Worm (Caenorhabditis elegans) whole organism, L4 larva: ENCODE results near the gene irld-62.

Source experiments
- F49E8.2 ChIP-seq: sonication (generic microtip); optimal IDR thresholded peaks from 2 replicates; lab custom pipeline; 2016; ENCODE audit warnings: missing compliant biosample characterization, mild to moderate bottlenecking, missing genetic modification characterization, borderline replicate concordance
- T20F7.1 ChIP-seq: fragments of 200-800 bp; sonication (Bioruptor generic); optimal IDR thresholded peaks from 2 replicates; lab custom pipeline; 2018; ENCODE audit warnings: mild to moderate bottlenecking, missing genetic modification characterization, missing compliant biosample characterization
- Y48G9A.11 ChIP-seq: fragments of 200-800 bp; sonication (Bioruptor generic); IDR thresholded peaks from 2 replicates; pipeline ENCODE4 v1.3.6; 2022; ENCODE audit warnings: missing genetic modification reagents, missing genetic modification characterization, missing compliant biosample characterization
- Y5F2A.4 ChIP-seq: fragments of 200-800 bp; sonication (Bioruptor generic); optimal IDR thresholded peaks from 2 replicates; lab custom pipeline; 2018; ENCODE audit warnings: mild to moderate bottlenecking, missing genetic modification characterization, missing compliant biosample characterization
- Y75B8A.6 ChIP-seq: fragments of 200-800 bp; sonication (Bioruptor generic); IDR thresholded peaks from 2 replicates; pipeline ENCODE4 v1.3.6; 2022; ENCODE audit warnings: missing genetic modification reagents, missing genetic modification characterization, missing compliant biosample characterization
- ama-1 ChIP-seq: fragments of 150-350 bp; optimal IDR thresholded peaks from 2 replicates; lab custom pipeline; 2014; ENCODE audit warnings: inconsistent platforms, mixed read lengths
- arid-1 ChIP-seq: fragments of 200-800 bp; sonication (Bioruptor generic); conservative IDR thresholded peaks from 2 replicates; pipeline ENCODE4 v1.3.6; 2022; ENCODE audit warnings: missing genetic modification reagents, missing genetic modification characterization, missing compliant biosample characterization
- ceh-82 ChIP-seq: sonication (generic microtip); optimal IDR thresholded peaks from 2 replicates; lab custom pipeline; 2017; ENCODE audit warnings: missing biosample characterization, missing genetic modification characterization
- cey-2 ChIP-seq: sonication (generic microtip); optimal IDR thresholded peaks from 3 replicates; lab custom pipeline; 2017; ENCODE audit warnings: missing genetic modification characterization, mild to moderate bottlenecking, missing compliant biosample characterization, antibody characterized with exemption, borderline replicate concordance; ENCODE audit not compliant: insufficient read depth
- daf-16 ChIP-seq, 3 experiments: sonication (generic microtip); optimal IDR thresholded peaks; 2 replicates each; lab custom pipeline; 2016 to 2017; ENCODE audit warnings: missing genetic modification characterization in 3 of 3, missing genetic modification reagents in 3 of 3, mild to moderate bottlenecking in 2 of 3, missing compliant biosample characterization in 2 of 3, missing biosample characterization in 1 of 3, moderate library complexity in 1 of 3
- dmd-9 ChIP-seq: fragments of 200-800 bp; sonication (Bioruptor generic); IDR thresholded peaks from 2 replicates; pipeline ENCODE4 v1.3.6; 2022; ENCODE audit warnings: missing genetic modification reagents, missing genetic modification characterization, missing compliant biosample characterization
- duxl-1 ChIP-seq: sonication (generic microtip); optimal IDR thresholded peaks from 2 replicates; lab custom pipeline; 2016; ENCODE audit warnings: mild to moderate bottlenecking, missing genetic modification characterization, moderate library complexity, missing compliant biosample characterization; ENCODE audit not compliant: poor library complexity
- egl-27 ChIP-seq: sonication (generic microtip); optimal IDR thresholded peaks from 3 replicates; lab custom pipeline; 2017; ENCODE audit warnings: missing biosample characterization, missing genetic modification reagents, missing genetic modification characterization
- egl-43 ChIP-seq: fragments of 200-800 bp; sonication (Bioruptor generic); IDR thresholded peaks from 2 replicates; pipeline ENCODE4 v1.3.6; 2022; ENCODE audit warnings: missing genetic modification reagents, missing genetic modification characterization, missing compliant biosample characterization
- fkh-10 ChIP-seq: fragments of 150-350 bp; optimal IDR thresholded peaks from 2 replicates; lab custom pipeline; 2014; ENCODE audit warnings: missing biosample characterization, missing genetic modification reagents, missing genetic modification characterization
- fos-1 ChIP-seq: fragments of 150-350 bp; optimal IDR thresholded peaks from 2 replicates; lab custom pipeline; 2014; ENCODE audit warnings: missing biosample characterization, missing genetic modification characterization
- mxl-2 ChIP-seq: fragments of 200-800 bp; sonication (Bioruptor generic); conservative IDR thresholded peaks from 2 replicates; pipeline ENCODE4 v1.3.6; 2022; ENCODE audit warnings: missing genetic modification reagents, missing genetic modification characterization, missing compliant biosample characterization
- mxl-3 ChIP-seq: fragments of 200-800 bp; sonication (Bioruptor generic); optimal IDR thresholded peaks from 2 replicates; lab custom pipeline; 2018; ENCODE audit warnings: mild to moderate bottlenecking, missing genetic modification characterization, missing compliant biosample characterization
- nhr-102 ChIP-seq: sonication (generic microtip); optimal IDR thresholded peaks from 2 replicates; lab custom pipeline; 2016; ENCODE audit warnings: mild to moderate bottlenecking, missing genetic modification characterization, moderate library complexity, missing compliant biosample characterization
- nhr-111 ChIP-seq: fragments of 200-800 bp; sonication (Bioruptor generic); optimal IDR thresholded peaks from 2 replicates; lab custom pipeline; 2018; ENCODE audit warnings: mild to moderate bottlenecking, missing genetic modification characterization, missing compliant biosample characterization
- nhr-25 ChIP-seq: sonication (generic microtip); optimal IDR thresholded peaks from 2 replicates; lab custom pipeline; 2017; ENCODE audit warnings: missing genetic modification characterization, mild to moderate bottlenecking, missing compliant biosample characterization, antibody characterized with exemption, moderate library complexity, borderline replicate concordance; ENCODE audit not compliant: insufficient read depth
- nhr-28 ChIP-seq: fragments of 150-350 bp; optimal IDR thresholded peaks from 2 replicates; lab custom pipeline; 2014; ENCODE audit warnings: missing biosample characterization, missing genetic modification characterization
- nhr-6 ChIP-seq: fragments of 150-350 bp; optimal IDR thresholded peaks from 2 replicates; lab custom pipeline; 2014; ENCODE audit warnings: missing biosample characterization, missing genetic modification characterization
- pqm-1 ChIP-seq: sonication (generic microtip); optimal IDR thresholded peaks from 2 replicates; lab custom pipeline; 2017; ENCODE audit warnings: missing biosample characterization, missing genetic modification characterization
- sdz-12 ChIP-seq: fragments of 200-800 bp; sonication (Bioruptor generic); optimal IDR thresholded peaks from 2 replicates; lab custom pipeline; 2018; ENCODE audit warnings: mild to moderate bottlenecking, missing genetic modification characterization, missing compliant biosample characterization
- set-16 ChIP-seq: fragments of 200-800 bp; sonication (Bioruptor generic); IDR thresholded peaks from 2 replicates; pipeline ENCODE4 v1.3.6; 2022; ENCODE audit warnings: missing genetic modification reagents, missing genetic modification characterization, missing compliant biosample characterization
- spr-1 ChIP-seq: sonication (generic microtip); optimal IDR thresholded peaks from 2 replicates; lab custom pipeline; 2016; ENCODE audit warnings: mild to moderate bottlenecking, missing genetic modification characterization, missing compliant biosample characterization
- spr-3 ChIP-seq: fragments of 200-800 bp; sonication (Bioruptor generic); optimal IDR thresholded peaks from 2 replicates; lab custom pipeline; 2018; ENCODE audit warnings: mild to moderate bottlenecking, missing genetic modification characterization, missing compliant biosample characterization
- tag-97 ChIP-seq: fragments of 200-800 bp; sonication (Bioruptor generic); IDR thresholded peaks from 2 replicates; pipeline ENCODE4 v1.3.6; 2022; ENCODE audit warnings: missing genetic modification characterization, missing compliant biosample characterization
- unc-62 ChIP-seq, 3 experiments: fragments of 150-350 bp in 1 of 3; sonication (generic microtip); optimal IDR thresholded peaks in 2 of 3; peaks in 1 of 3; 1 replicate in 1 of 3; 2 replicates in 2 of 3; lab custom pipeline; 2014 to 2017; ENCODE audit warnings: missing biosample characterization in 3 of 3, missing genetic modification characterization in 3 of 3, missing genetic modification reagents in 3 of 3, missing genotype in 1 of 3
- vab-7 ChIP-seq: fragments of 200-800 bp; sonication (Bioruptor generic); IDR thresholded peaks from 2 replicates; pipeline ENCODE4 v1.3.6; 2022; ENCODE audit warnings: missing genetic modification reagents, missing genetic modification characterization, missing compliant biosample characterization
- ztf-11 ChIP-seq: fragments of 150-350 bp; optimal IDR thresholded peaks from 2 replicates; lab custom pipeline; 2014; ENCODE audit warnings: missing biosample characterization, missing genetic modification characterization

The irld-62 gene

DNA sequence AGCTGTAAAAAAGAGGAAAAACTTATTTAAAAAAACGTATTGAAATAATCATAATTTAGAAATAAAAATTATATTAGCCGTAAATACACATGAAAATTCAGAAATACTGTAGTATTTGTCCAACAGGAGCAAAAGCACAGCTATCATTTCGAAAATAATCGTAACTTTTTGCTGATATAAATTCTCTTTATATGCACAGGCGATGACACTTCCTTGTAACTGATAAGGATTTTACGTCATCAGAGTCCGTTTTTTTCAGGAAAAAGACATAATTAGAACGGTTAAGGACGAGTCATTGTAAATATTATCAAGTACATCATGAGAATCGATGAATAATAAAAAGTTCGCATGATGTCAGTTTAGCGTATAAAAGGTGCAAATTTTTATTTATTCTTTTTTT is 12.5 kb downstream of the irld-62 start (continued):
- no peak for TF ChIP-seq cey-2
- TF ChIP-seq tag-97 (GFP tag; lab: Robert Waterston, UW): no peak
- TF ChIP-seq nhr-102 (tag; lab: Kevin White, UChicago): no peak
- no peak for TF ChIP-seq mxl-3
- TF ChIP-seq Y48G9A.11: no peak
- no peak for TF ChIP-seq ztf-11 (tag; lab: Kevin White, UChicago)
- TF ChIP-seq duxl-1 (tag; lab: Kevin White, UChicago): no peak
- TF ChIP-seq fkh-10: no peak
- TF ChIP-seq nhr-111 (GFP tag; lab: Kevin White, UChicago): no peak
- no peak for TF ChIP-seq egl-27 (tag; lab: Kevin White, UChicago)
- peak; percentile 19 for TF ChIP-seq nhr-6
- no peak for TF ChIP-seq sdz-12 (GFP tag; lab: Kevin White, UChicago)
- no peak for TF ChIP-seq spr-1 (tag; lab: Kevin White, UChicago)
- TF ChIP-seq Y75B8A.6 (GFP tag; lab: Robert Waterston, UW): no peak
- TF ChIP-seq ceh-82 (tag; lab: Kevin White, UChicago): no peak
- TF ChIP-seq egl-43 (GFP tag; lab: Robert Waterston, UW): no peak
- TF ChIP-seq arid-1: no peak

ce11 chrV:15327745-15328447 is 17.0 kb downstream of the irld-62 start, which contains the start of gene ZK1037.6:
Gene ZK1037.6 (minus strand): TSS chrV:15327795.
- TF ChIP-seq F49E8.2 (tag; lab: Kevin White, UChicago): no peak
- peak; percentile 9 for TF ChIP-seq pqm-1 (tag; lab: Kevin White, UChicago)
- no peak for TF ChIP-seq daf-16 (GFP tag; optimal IDR thresholded peaks at IDR 0.05; lab: Kevin White, UChicago)
- TF ChIP-seq daf-16 (tag; optimal IDR thresholded peaks at IDR 0.05; lab: Kevin White, UChicago): peak; percentile 15
- TF ChIP-seq nhr-28 (tag; lab: Kevin White, UChicago): peak; percentile 0

DNA sequence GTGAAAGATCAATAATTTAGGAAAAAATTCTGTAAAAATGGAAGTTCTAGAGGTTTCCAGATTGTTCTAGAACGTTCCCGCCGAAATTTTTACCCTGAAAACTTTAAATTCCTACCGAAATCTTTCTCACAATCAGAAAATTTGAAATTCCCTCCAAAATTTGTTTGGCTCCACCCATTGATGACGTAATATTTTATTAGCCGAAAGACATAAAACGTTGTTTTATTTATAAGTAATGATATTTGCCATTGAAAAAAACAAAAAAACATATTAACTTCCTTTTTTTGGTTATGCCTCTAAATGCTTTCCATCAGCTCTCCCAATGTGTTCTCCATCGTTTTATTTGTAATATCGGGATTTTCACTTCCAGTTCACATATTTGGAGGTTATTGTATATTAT is 19.4 kb downstream of the irld-62 start, which contains the start of gene srh-295:
srh-295 (plus strand) TSS at position 301 of the 400 bp plus-strand sequence.
- TF ChIP-seq pqm-1 (tag; lab: Kevin White, UChicago) (no peak), dmd-9 (GFP tag; lab: Robert Waterston, UW) (no peak), Y48G9A.11 (no peak), set-16 (GFP tag; lab: Robert Waterston, UW) (no peak)

DNA sequence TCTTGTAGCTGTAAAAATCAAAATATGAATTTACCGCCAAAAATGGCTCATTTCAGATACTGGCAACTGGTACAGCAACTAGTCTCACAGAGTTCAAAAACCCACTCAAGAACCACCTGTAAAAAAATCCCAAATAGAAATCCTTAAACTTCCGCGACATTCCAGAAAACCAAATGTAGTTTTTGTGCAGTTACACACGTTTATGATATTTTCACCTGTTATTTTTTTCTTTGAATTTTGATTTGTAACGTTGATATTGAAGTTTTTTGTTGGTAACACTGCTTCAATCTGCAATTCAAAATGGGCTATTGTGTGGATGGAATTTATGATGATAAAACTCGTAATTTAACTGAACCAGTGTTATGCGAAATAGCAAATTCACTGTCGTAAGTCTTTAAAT is 22.0 kb downstream of the irld-62 start, which contains the start of gene srw-113:
srw-113 (plus strand) TSS at position 301 of the 400 bp plus-strand sequence.
- TF ChIP-seq T20F7.1 (no peak), Y5F2A.4 (no peak), spr-3 (GFP tag; lab: Kevin White, UChicago) (no peak), ama-1 (lab: Kevin White, UChicago) (no peak), fos-1 (tag; lab: Kevin White, UChicago) (no peak), mxl-2 (GFP tag; lab: Robert Waterston, UW) (no peak), nhr-25 (no peak), vab-7 (GFP tag; lab: Robert Waterston, UW) (no peak)
- TF ChIP-seq, all 104 proteins: peak for 0

DNA sequence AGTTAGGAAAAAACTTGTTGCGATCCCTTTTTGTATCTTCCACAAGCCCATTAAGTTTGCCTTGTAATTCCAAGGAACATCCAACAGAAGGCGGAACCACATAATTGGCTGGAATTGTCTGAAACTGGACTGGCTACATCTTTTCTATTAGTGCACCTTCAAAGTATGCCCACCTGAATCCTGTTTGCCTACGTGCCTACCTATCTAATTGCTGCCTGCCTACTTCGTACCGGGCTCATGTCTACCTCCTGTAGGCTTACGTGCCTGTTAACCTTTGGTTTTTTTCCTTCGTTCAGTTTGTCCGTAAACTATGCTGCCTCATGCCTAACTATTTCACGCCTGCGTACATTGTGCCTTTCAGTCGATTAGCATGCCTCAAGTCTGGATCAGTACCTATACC is 26.5 kb downstream of the irld-62 start, which contains the start of gene wrt-7:
wrt-7 (minus strand) TSS at position 101 of the 400 bp plus-strand sequence.
- peak in 1 of 2 experiments; percentile 33 for TF ChIP-seq unc-62 (GFP tag; optimal IDR thresholded peaks at IDR 0.05 in 1 of 2; lab: Kevin White, UChicago)
- TF ChIP-seq unc-62 (tag; optimal IDR thresholded peaks at IDR 0.05; lab: Kevin White, UChicago): no peak
- no peak for TF ChIP-seq fkh-10
- TF ChIP-seq nhr-6: no peak
- TF ChIP-seq, all 104 proteins: peak for 1
